Worm (Caenorhabditis elegans) whole organism, late embryonic: ENCODE results near the gene Y81B9A.4.

Experiments
- ama-1 ChIP-seq: fragments of 150-350 bp; optimal IDR thresholded peaks from 2 replicates; lab custom pipeline; 2014
- dmd-4 ChIP-seq: sonication (generic microtip); optimal IDR thresholded peaks from 2 replicates; lab custom pipeline; 2016; ENCODE audit warnings: borderline replicate concordance, missing genetic modification characterization, missing compliant biosample characterization
- ets-4 ChIP-seq: sonication (generic microtip); optimal IDR thresholded peaks from 2 replicates; lab custom pipeline; 2016; ENCODE audit warnings: missing genetic modification characterization, missing compliant biosample characterization
- fkh-10 ChIP-seq: fragments of 150-350 bp; optimal IDR thresholded peaks from 2 replicates; lab custom pipeline; 2014; ENCODE audit warnings: missing biosample characterization, missing genetic modification reagents, missing genetic modification characterization
- hlh-30 ChIP-seq: sonication (generic microtip); optimal IDR thresholded peaks from 2 replicates; lab custom pipeline; 2017; ENCODE audit warnings: antibody characterized with exemption, missing genetic modification characterization, missing compliant biosample characterization; ENCODE audit not compliant: insufficient read depth
- nhr-11 ChIP-seq: fragments of 150-350 bp; optimal IDR thresholded peaks from 2 replicates; lab custom pipeline; 2014; ENCODE audit warnings: missing biosample characterization, missing genetic modification characterization
- npax-4 ChIP-seq: sonication (generic microtip); optimal IDR thresholded peaks from 2 replicates; lab custom pipeline; 2016; ENCODE audit warnings: missing genetic modification characterization, missing compliant biosample characterization
- odd-2 ChIP-seq: sonication (generic microtip); optimal IDR thresholded peaks from 2 replicates; lab custom pipeline; 2017; ENCODE audit warnings: antibody characterized with exemption, mild to moderate bottlenecking, missing genetic modification characterization, missing compliant biosample characterization
- pha-4 ChIP-seq: fragments of 150-350 bp; optimal IDR thresholded peaks from 2 replicates; lab custom pipeline; 2018; ENCODE audit warnings: missing biosample characterization, missing genetic modification reagents, missing genetic modification characterization
- rnt-1 ChIP-seq: sonication (generic microtip); optimal IDR thresholded peaks from 2 replicates; lab custom pipeline; 2016; ENCODE audit warnings: missing genetic modification characterization, missing compliant biosample characterization
- sox-4 ChIP-seq: sonication (generic microtip); optimal IDR thresholded peaks from 2 replicates; lab custom pipeline; 2017; ENCODE audit warnings: mild to moderate bottlenecking, missing genetic modification characterization, inconsistent platforms, missing compliant biosample characterization
- syd-9 ChIP-seq: sonication (generic microtip); optimal IDR thresholded peaks from 2 replicates; lab custom pipeline; 2016; ENCODE audit warnings: mild to moderate bottlenecking, missing genetic modification characterization, moderate library complexity, missing compliant biosample characterization
- unc-86 ChIP-seq: sonication (generic microtip); optimal IDR thresholded peaks from 2 replicates; lab custom pipeline; 2016; ENCODE audit warnings: missing genetic modification characterization, missing compliant biosample characterization

ce11 chrX:9180823-9181222 is at the start of gene Y81B9A.4:
- no peak for TF ChIP-seq ama-1 (lab: Kevin White, UChicago)
- no peak for TF ChIP-seq nhr-11 (tag; lab: Kevin White, UChicago)
- no peak for TF ChIP-seq rnt-1 (tag; lab: Kevin White, UChicago)
- TF ChIP-seq dmd-4: no peak
- no peak for TF ChIP-seq odd-2
- TF ChIP-seq npax-4 (tag; lab: Kevin White, UChicago): no peak
- no peak for TF ChIP-seq fkh-10 (GFP tag; lab: Kevin White, UChicago)
- TF ChIP-seq unc-86: no peak
- no peak for TF ChIP-seq syd-9
- TF ChIP-seq ets-4 (tag; lab: Kevin White, UChicago): no peak
- TF ChIP-seq sox-4 (tag; lab: Kevin White, UChicago): no peak
- no peak for TF ChIP-seq hlh-30 (tag; lab: Kevin White, UChicago)
- no peak for TF ChIP-seq pha-4 (tag; lab: Kevin White, UChicago)
